Fruit fly (Drosophila melanogaster) whole organism: Measurements from ENCODE around the gene CG7631.

Experiments
- CG8478 ChIP-seq: fragments of >200 bp; optimal IDR thresholded peaks from 2 replicates; lab custom pipeline; 2018; ENCODE audit warnings: inconsistent platforms
- Dll ChIP-seq: fragments of >200 bp; optimal IDR thresholded peaks from 2 replicates; lab custom pipeline; 2017
- pan ChIP-seq: fragments of >200 bp; optimal IDR thresholded peaks from 2 replicates; lab custom pipeline; 2017
- psq ChIP-seq: fragments of >200 bp; optimal IDR thresholded peaks from 2 replicates; lab custom pipeline; 2017
- usp ChIP-seq: fragments of >200 bp; optimal IDR thresholded peaks from 2 replicates; lab custom pipeline; 2017; ENCODE audit warnings: missing biosample characterization, missing genetic modification characterization, mixed read lengths

DNA sequence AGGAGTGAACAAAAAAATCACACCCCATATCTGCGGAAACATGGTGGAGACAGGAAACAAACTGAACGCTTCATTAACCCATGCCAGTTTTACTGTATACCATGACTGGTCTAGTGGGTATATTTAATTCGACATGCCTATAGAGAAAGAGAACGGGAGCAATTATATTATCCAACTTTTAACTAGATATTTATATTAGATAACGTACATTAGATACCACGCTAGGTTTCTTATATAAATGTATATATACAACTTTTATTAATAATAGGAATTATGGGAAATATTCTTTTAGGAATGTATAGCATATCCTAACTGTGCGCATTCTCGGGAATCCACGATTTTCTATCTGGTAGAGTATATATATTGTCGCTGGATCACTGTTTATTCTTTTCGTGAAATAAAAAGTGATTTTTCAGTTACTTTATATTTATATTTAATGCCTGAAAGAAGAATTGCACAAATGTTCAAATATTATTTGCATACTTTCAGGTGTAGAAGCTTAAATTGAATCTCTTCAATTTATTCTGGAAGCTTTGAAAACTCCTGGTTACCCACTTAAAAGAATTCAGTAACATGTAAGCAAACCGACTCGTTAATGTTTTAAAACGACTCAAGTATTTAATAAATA lies 15.1 kb upstream of the CG7631 start, which contains the start of gene Semp1:
- TF ChIP-seq usp (no peak), psq (lab: Kevin White, UChicago) (no peak), Dll (no peak), pan (lab: Kevin White, UChicago) (no peak), CG8478 (lab: Kevin White, UChicago) (no peak)
